Fruit fly (Drosophila melanogaster) whole organism, prepupa: ENCODE data around the gene Pka-C1.

Experiments
- Blimp-1 ChIP-seq: fragments of 200-800 bp; sonication (Bioruptor generic); optimal IDR thresholded peaks from 3 replicates; lab custom pipeline; 2017; ENCODE audit warnings: missing biosample characterization, missing genetic modification characterization, mild to moderate bottlenecking, moderate library complexity, missing genetic modification reagents
- CG10631 ChIP-seq: fragments of 200-800 bp; sonication (Bioruptor generic); optimal IDR thresholded peaks from 2 replicates; lab custom pipeline; 2016; ENCODE audit warnings: missing biosample characterization, missing genetic modification characterization
- CG11762 ChIP-seq: fragments of 200-800 bp; sonication (Bioruptor generic); optimal IDR thresholded peaks from 3 replicates; lab custom pipeline; 2016; ENCODE audit warnings: missing biosample characterization, missing genetic modification characterization; ENCODE audit not compliant: insufficient read depth
- CG11902 ChIP-seq: fragments of 200-800 bp; sonication (Bioruptor generic); optimal IDR thresholded peaks from 3 replicates; lab custom pipeline; 2016; ENCODE audit warnings: missing biosample characterization, missing genetic modification characterization
- CG1621 ChIP-seq: fragments of 200-800 bp; sonication (Bioruptor generic); optimal IDR thresholded peaks from 3 replicates; lab custom pipeline; 2018; ENCODE audit warnings: missing biosample characterization, mild to moderate bottlenecking, missing genetic modification characterization
- CG16779 ChIP-seq: fragments of 200-800 bp; sonication (Bioruptor generic); optimal IDR thresholded peaks from 3 replicates; lab custom pipeline; 2017; ENCODE audit warnings: missing biosample characterization, mild to moderate bottlenecking, missing genetic modification characterization
- CG3032 ChIP-seq: fragments of 200-800 bp; optimal IDR thresholded peaks from 2 replicates; lab custom pipeline; 2019; ENCODE audit warnings: missing biosample characterization, mild to moderate bottlenecking, missing genetic modification characterization, moderate library complexity
- CG31627 ChIP-seq: fragments of 200-800 bp; sonication (Bioruptor generic); optimal IDR thresholded peaks from 3 replicates; lab custom pipeline; 2016; ENCODE audit warnings: missing biosample characterization, missing genetic modification characterization
- CG32006 ChIP-seq: fragments of 200-800 bp; sonication (Bioruptor generic); optimal IDR thresholded peaks from 3 replicates; lab custom pipeline; 2017; ENCODE audit warnings: missing biosample characterization, mild to moderate bottlenecking, missing genetic modification characterization
- CG34406 ChIP-seq: fragments of 200-800 bp; sonication (Bioruptor generic); optimal IDR thresholded peaks from 3 replicates; lab custom pipeline; 2016; ENCODE audit warnings: missing biosample characterization, missing genetic modification characterization
- CG3919 ChIP-seq: fragments of 200-800 bp; sonication (Bioruptor generic); optimal IDR thresholded peaks from 3 replicates; lab custom pipeline; 2016; ENCODE audit warnings: missing biosample characterization, missing genetic modification characterization
- CG6792 ChIP-seq: fragments of 200-800 bp; sonication (Bioruptor generic); optimal IDR thresholded peaks from 3 replicates; lab custom pipeline; 2016; ENCODE audit warnings: missing biosample characterization, missing genetic modification characterization
- CG6808 ChIP-seq: fragments of 200-800 bp; sonication (Bioruptor generic); optimal IDR thresholded peaks from 3 replicates; lab custom pipeline; 2017; ENCODE audit warnings: missing biosample characterization, missing genetic modification characterization, mild to moderate bottlenecking, moderate library complexity, missing genetic modification reagents
- CG7368 ChIP-seq: fragments of 200-800 bp; sonication (Bioruptor generic); optimal IDR thresholded peaks from 3 replicates; lab custom pipeline; 2016; ENCODE audit warnings: missing biosample characterization, missing genetic modification characterization
- CG8319 ChIP-seq: fragments of 200-800 bp; sonication (Bioruptor generic); optimal IDR thresholded peaks from 3 replicates; lab custom pipeline; 2016; ENCODE audit warnings: missing biosample characterization, missing genetic modification characterization
- CG8632 ChIP-seq: fragments of 200-800 bp; sonication (Bioruptor generic); optimal IDR thresholded peaks from 3 replicates; lab custom pipeline; 2016; ENCODE audit warnings: missing biosample characterization, missing genetic modification characterization
- Eip75B ChIP-seq: fragments of 200-800 bp; sonication (Bioruptor generic); optimal IDR thresholded peaks from 3 replicates; lab custom pipeline; 2016; ENCODE audit warnings: missing biosample characterization, missing genetic modification characterization
- Eip78C ChIP-seq: fragments of 200-800 bp; sonication (Bioruptor generic); peaks from one replicate; lab custom pipeline; 2016; ENCODE audit warnings: missing biosample characterization, missing genetic modification characterization
- Eip93F ChIP-seq: fragments of 200-800 bp; sonication (Bioruptor generic); optimal IDR thresholded peaks from 2 replicates; lab custom pipeline; 2016; ENCODE audit warnings: missing biosample characterization, mild to moderate bottlenecking, missing genetic modification characterization
- Ets21C ChIP-seq: fragments of 200-800 bp; sonication (Bioruptor generic); optimal IDR thresholded peaks from 3 replicates; lab custom pipeline; 2016; ENCODE audit warnings: missing biosample characterization, missing genetic modification characterization
- Gug ChIP-seq: fragments of 200-800 bp; sonication (Bioruptor generic); IDR thresholded peaks from 2 replicates; pipeline ENCODE4 v1.3.6; 2022; ENCODE audit warnings: missing biosample characterization, missing genetic modification characterization
- Hr38 ChIP-seq: sonication (Bioruptor generic); optimal IDR thresholded peaks from 2 replicates; lab custom pipeline; 2016; ENCODE audit warnings: missing biosample characterization, missing genetic modification characterization
- Hr39 ChIP-seq: fragments of 200-800 bp; sonication (Bioruptor generic); optimal IDR thresholded peaks from 2 replicates; lab custom pipeline; 2016; ENCODE audit warnings: missing biosample characterization, missing genetic modification characterization
- Hr4 ChIP-seq: fragments of 200-800 bp; sonication (Bioruptor generic); optimal IDR thresholded peaks from 3 replicates; lab custom pipeline; 2016; ENCODE audit warnings: missing biosample characterization, missing genetic modification characterization
- Lpt ChIP-seq: fragments of 200-800 bp; sonication (Bioruptor generic); optimal IDR thresholded peaks from 3 replicates; lab custom pipeline; 2016; ENCODE audit warnings: missing biosample characterization, missing genetic modification characterization
- Met ChIP-seq: fragments of 200-800 bp; sonication (Bioruptor generic); optimal IDR thresholded peaks from 3 replicates; lab custom pipeline; 2016; ENCODE audit warnings: missing biosample characterization, missing genetic modification characterization
- OdsH ChIP-seq: fragments of 200-800 bp; sonication (Bioruptor generic); optimal IDR thresholded peaks from 3 replicates; lab custom pipeline; 2016; ENCODE audit warnings: missing biosample characterization, missing genetic modification characterization
- Smox ChIP-seq: fragments of 200-800 bp; sonication (Bioruptor generic); optimal IDR thresholded peaks from 3 replicates; lab custom pipeline; 2016; ENCODE audit warnings: missing biosample characterization, missing genetic modification characterization
- Sox102F ChIP-seq: fragments of 200-800 bp; sonication (Bioruptor generic); optimal IDR thresholded peaks from 2 replicates; lab custom pipeline; 2016; ENCODE audit warnings: missing biosample characterization, mild to moderate bottlenecking, missing genetic modification characterization
- Sox15 ChIP-seq: fragments of 200-800 bp; sonication (Bioruptor generic); optimal IDR thresholded peaks from 3 replicates; lab custom pipeline; 2016; ENCODE audit warnings: missing biosample characterization, missing genetic modification characterization
- achi ChIP-seq: fragments of 200-800 bp; sonication (Bioruptor generic); optimal IDR thresholded peaks from 3 replicates; lab custom pipeline; 2016; ENCODE audit warnings: missing biosample characterization, missing genetic modification characterization
- acj6 ChIP-seq: fragments of 200-800 bp; sonication (Bioruptor generic); optimal IDR thresholded peaks from 3 replicates; lab custom pipeline; 2016; ENCODE audit warnings: missing biosample characterization, missing genetic modification characterization
- cyc ChIP-seq: fragments of 200-800 bp; sonication (Bioruptor generic); optimal IDR thresholded peaks from 3 replicates; lab custom pipeline; 2016; ENCODE audit warnings: missing biosample characterization, missing genetic modification characterization
- dac ChIP-seq: fragments of 200-800 bp; sonication (Bioruptor generic); optimal IDR thresholded peaks from 2 replicates; lab custom pipeline; 2017; ENCODE audit warnings: missing biosample characterization, mild to moderate bottlenecking, missing genetic modification characterization
- dsx ChIP-seq: fragments of 200-800 bp; optimal IDR thresholded peaks from 3 replicates; lab custom pipeline; 2019; ENCODE audit warnings: missing biosample characterization, mild to moderate bottlenecking, missing genetic modification characterization, moderate library complexity; ENCODE audit not compliant: poor library complexity, severe bottlenecking
- esn ChIP-seq: fragments of 200-800 bp; sonication (Bioruptor generic); optimal IDR thresholded peaks from 2 replicates; lab custom pipeline; 2016; ENCODE audit warnings: missing biosample characterization, mild to moderate bottlenecking, missing genetic modification characterization, moderate library complexity
- fd59A ChIP-seq: fragments of 200-800 bp; sonication (Bioruptor generic); optimal IDR thresholded peaks from 2 replicates; lab custom pipeline; 2017; ENCODE audit warnings: missing biosample characterization, mild to moderate bottlenecking, missing genetic modification characterization, missing genetic modification reagents
- fd85E ChIP-seq: fragments of 200-800 bp; sonication (Bioruptor generic); optimal IDR thresholded peaks from 3 replicates; lab custom pipeline; 2016; ENCODE audit warnings: missing biosample characterization, missing genetic modification characterization
- net ChIP-seq: fragments of 200-800 bp; sonication (Bioruptor generic); optimal IDR thresholded peaks from 3 replicates; lab custom pipeline; 2016; ENCODE audit warnings: missing biosample characterization, missing genetic modification characterization
- pdm3 ChIP-seq: fragments of 200-800 bp; sonication (Bioruptor generic); optimal IDR thresholded peaks from 3 replicates; lab custom pipeline; 2016; ENCODE audit warnings: missing biosample characterization, missing genetic modification characterization
- salr ChIP-seq, 2 experiments: fragments of 200-800 bp; sonication (Bioruptor generic); optimal IDR thresholded peaks; 3 replicates each; lab custom pipeline; 2016 to 2018; ENCODE audit warnings: missing biosample characterization in 2 of 2, missing genetic modification characterization in 2 of 2, mild to moderate bottlenecking in 1 of 2
- ss ChIP-seq, 2 experiments: fragments of 200-800 bp; sonication (Bioruptor generic); optimal IDR thresholded peaks; 2 replicates in 1 of 2; 3 replicates in 1 of 2; lab custom pipeline; 2017 to 2018; ENCODE audit warnings: mild to moderate bottlenecking in 2 of 2, missing biosample characterization in 2 of 2, missing genetic modification characterization in 2 of 2, moderate library complexity in 1 of 2
- svp ChIP-seq: fragments of 200-800 bp; sonication (Bioruptor generic); peaks from one replicate; lab custom pipeline; 2016; ENCODE audit warnings: missing biosample characterization, missing genetic modification characterization
- vri ChIP-seq: fragments of 200-800 bp; sonication (Bioruptor generic); optimal IDR thresholded peaks from 3 replicates; lab custom pipeline; 2016; ENCODE audit warnings: missing biosample characterization, mild to moderate bottlenecking, missing genetic modification characterization

Pka-C1 gene

dm6 chr2L:9737803-9738202 lies 38.7 kb upstream of the Pka-C1 start (continued):
- peak; percentile 2 for TF ChIP-seq CG6808 (GFP tag; lab: Kevin White, UChicago)
- TF ChIP-seq Eip75B, result peak; percentile 8
- TF ChIP-seq CG8319 (GFP tag; lab: Kevin White, UChicago), result peak; percentile 9
- peak; percentile 39 for TF ChIP-seq CG34406 (GFP tag; lab: Kevin White, UChicago)
- TF ChIP-seq CG8632 (GFP tag; lab: Kevin White, UChicago), result peak; percentile 32

- TF ChIP-seq dsx (GFP tag; lab: Kevin White, UChicago), result no peak
- no peak for TF ChIP-seq OdsH (GFP tag; lab: Kevin White, UChicago)
- TF ChIP-seq svp (GFP tag; lab: Kevin White, UChicago), result no peak
- no peak for TF ChIP-seq esn
- TF ChIP-seq CG8632 (GFP tag; lab: Kevin White, UChicago), result no peak
- TF ChIP-seq ss (GFP tag; optimal IDR thresholded peaks at IDR 0.05; lab: Kevin White, UChicago), result no peak
- TF ChIP-seq Lpt (GFP tag; lab: Kevin White, UChicago), result no peak
- TF ChIP-seq CG31627 (GFP tag; lab: Kevin White, UChicago), result no peak
- TF ChIP-seq CG6808 (GFP tag; lab: Kevin White, UChicago), result no peak
- TF ChIP-seq CG3032, result no peak
- TF ChIP-seq pdm3, result no peak
- no peak for TF ChIP-seq CG34406 (GFP tag; lab: Kevin White, UChicago)
- TF ChIP-seq Eip78C (GFP tag; lab: Kevin White, UChicago), result no peak
- TF ChIP-seq Met (GFP tag; lab: Kevin White, UChicago), result no peak
Measured at dm6 chr2L:9737360-9737759, 38.3 kb upstream of the Pka-C1 start.

DNA sequence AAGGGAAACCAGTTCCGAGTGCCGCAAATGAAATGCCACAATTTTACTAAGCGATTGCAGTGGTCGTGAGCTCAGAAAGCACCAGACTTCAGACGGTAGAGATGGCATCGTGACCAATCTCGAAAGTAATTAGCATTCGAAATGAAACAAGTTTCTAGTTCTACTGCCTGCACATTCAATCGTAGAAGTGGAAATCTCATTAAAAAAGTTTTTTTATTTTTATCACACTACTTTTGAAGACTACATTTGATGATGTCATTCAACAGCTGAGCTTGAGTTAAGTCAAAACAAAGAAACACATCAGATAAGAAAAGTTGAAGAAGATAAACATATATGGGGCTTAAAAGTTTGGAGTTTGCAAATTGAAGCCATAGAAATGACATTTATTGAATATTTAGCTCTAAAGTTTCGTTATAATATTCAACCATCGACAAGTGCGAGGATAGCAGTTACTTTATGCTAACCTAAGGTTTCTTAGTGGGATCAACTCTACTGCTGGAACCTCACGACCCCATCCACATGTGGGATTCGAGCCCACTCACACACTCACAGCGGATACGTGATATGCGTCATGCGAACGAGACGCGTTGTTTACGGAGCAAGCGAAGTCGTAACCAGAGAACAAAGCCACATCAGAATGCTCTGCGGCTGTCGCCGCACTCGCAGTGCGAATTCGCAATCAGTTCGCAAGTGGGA lies 37.1 kb upstream of the Pka-C1 start, which contains the start of gene CG13117:
Gene CG13117 (plus strand): TSS at position 646 of the 696 bp plus-strand sequence.
- TF ChIP-seq cyc (GFP tag; lab: Kevin White, UChicago), result peak; percentile 55
- TF ChIP-seq svp (GFP tag; lab: Kevin White, UChicago), result peak; percentile 88
- TF ChIP-seq Gug (GFP tag; lab: Robert Waterston, UW), result peak; percentile 22; the same call in 1 of the 2 replicates
- TF ChIP-seq Hr4 (GFP tag; lab: Kevin White, UChicago), result peak; percentile 49
- TF ChIP-seq esn, result peak; percentile 65
- no peak for TF ChIP-seq CG16779 (tag; lab: Kevin White, UChicago)
- peak; percentile 42 for TF ChIP-seq acj6 (GFP tag; lab: Kevin White, UChicago)
- peak; percentile 39 for TF ChIP-seq pdm3
- TF ChIP-seq fd59A (GFP tag; lab: Kevin White, UChicago), result peak; percentile 51
- peak; percentile 48 for TF ChIP-seq Hr39 (GFP tag; lab: Kevin White, UChicago)
- peak; percentile 25 for TF ChIP-seq Sox102F (GFP tag; lab: Kevin White, UChicago)
- peak; percentile 61 for TF ChIP-seq Met (GFP tag; lab: Kevin White, UChicago)
- TF ChIP-seq CG11902, result peak; percentile 11
- peak; percentile 12 for TF ChIP-seq Blimp-1 (GFP tag; lab: Kevin White, UChicago)
- TF ChIP-seq CG10631 (GFP tag; lab: Kevin White, UChicago), result peak; percentile 28
- TF ChIP-seq CG7368 (GFP tag; lab: Kevin White, UChicago), result peak; percentile 5
- no peak for TF ChIP-seq dac (GFP tag; lab: Kevin White, UChicago)
- TF ChIP-seq CG6792 (GFP tag; lab: Kevin White, UChicago), result peak; percentile 55
- no peak for TF ChIP-seq CG1621
- TF ChIP-seq CG3919, result peak; percentile 41
- TF ChIP-seq fd85E, result no peak
- TF ChIP-seq dsx (GFP tag; lab: Kevin White, UChicago), result no peak
- no peak for TF ChIP-seq vri (GFP tag; lab: Kevin White, UChicago)
- peak; percentile 18 for TF ChIP-seq CG11762 (GFP tag; lab: Kevin White, UChicago)
- peak; percentile 32 for TF ChIP-seq CG3032
- peak; percentile 5 for TF ChIP-seq CG8319 (GFP tag; lab: Kevin White, UChicago)
- peak; percentile 37 for TF ChIP-seq Ets21C (GFP tag; lab: Kevin White, UChicago)
- TF ChIP-seq CG32006 (GFP tag; lab: Kevin White, UChicago), result peak; percentile 68
- peak; percentile 56 for TF ChIP-seq net (GFP tag; lab: Kevin White, UChicago)
- peak; percentile 16 for TF ChIP-seq OdsH (GFP tag; lab: Kevin White, UChicago)
- TF ChIP-seq Sox15 (GFP tag; lab: Kevin White, UChicago), result peak; percentile 4
- peak; percentile 59 for TF ChIP-seq CG31627 (GFP tag; lab: Kevin White, UChicago)
- TF ChIP-seq Hr38 (GFP tag; lab: Kevin White, UChicago), result no peak
- TF ChIP-seq Eip78C (GFP tag; lab: Kevin White, UChicago), result peak; percentile 89
- TF ChIP-seq achi (GFP tag; lab: Kevin White, UChicago), result peak; percentile 12
- TF ChIP-seq CG8632 (GFP tag; lab: Kevin White, UChicago), result peak; percentile 23
- TF ChIP-seq Smox (GFP tag; lab: Kevin White, UChicago), result peak; percentile 37
- TF ChIP-seq Eip93F (GFP tag; lab: Kevin White, UChicago), result no peak
- peak in 1 of 2 experiments; percentile 63 for TF ChIP-seq salr (GFP tag; optimal IDR thresholded peaks at IDR 0.05; lab: Kevin White, UChicago)
